Fruit fly (Drosophila melanogaster) whole organism, embryonic: ENCODE data around the gene CG7071.

Experiments used
- Ada2b ChIP-seq: fragments of 200-800 bp; sonication (Bioruptor generic); IDR thresholded peaks from 2 replicates; pipeline ENCODE4 v1.3.6; 2022; ENCODE audit warnings: missing biosample characterization, missing genetic modification characterization
- BEAF-32 ChIP-seq: fragments of 200-800 bp; sonication (Bioruptor generic); optimal IDR thresholded peaks from 3 replicates; lab custom pipeline; 2017; ENCODE audit warnings: missing biosample characterization, missing genetic modification characterization, mild to moderate bottlenecking, moderate library complexity, missing genetic modification reagents
- CG10209 ChIP-seq: fragments of 200-800 bp; sonication (Bioruptor generic); optimal IDR thresholded peaks from 3 replicates; lab custom pipeline; 2017; ENCODE audit warnings: missing biosample characterization, mild to moderate bottlenecking, missing genetic modification characterization, missing genetic modification reagents
- CG10366 ChIP-seq: fragments of 200-800 bp; sonication (Bioruptor generic); IDR thresholded peaks from 2 replicates; pipeline ENCODE4 v1.3.6; 2022; ENCODE audit warnings: missing biosample characterization, missing genetic modification characterization
- CG10979 ChIP-seq: fragments of 200-800 bp; sonication (Bioruptor generic); optimal IDR thresholded peaks from 2 replicates; lab custom pipeline; 2018; ENCODE audit warnings: missing biosample characterization, mild to moderate bottlenecking, missing genetic modification characterization, moderate library complexity
- CG12299 ChIP-seq: fragments of 200-800 bp; sonication (Bioruptor generic); optimal IDR thresholded peaks from 2 replicates; lab custom pipeline; 2018; ENCODE audit warnings: missing biosample characterization, mild to moderate bottlenecking, missing genetic modification characterization
- CG12942 ChIP-seq: fragments of 200-800 bp; sonication (Bioruptor generic); optimal IDR thresholded peaks from 3 replicates; lab custom pipeline; 2016; ENCODE audit warnings: missing biosample characterization, missing genetic modification characterization
- CG13624 ChIP-seq: fragments of 200-800 bp; sonication (Bioruptor generic); optimal IDR thresholded peaks from 2 replicates; lab custom pipeline; 2016; ENCODE audit warnings: missing biosample characterization, missing genetic modification characterization
- CG15073 ChIP-seq: fragments of 200-800 bp; sonication (Bioruptor generic); optimal IDR thresholded peaks from 2 replicates; lab custom pipeline; 2016; ENCODE audit warnings: missing biosample characterization, missing genetic modification characterization
- CG15601 ChIP-seq: fragments of 200-800 bp; sonication (Bioruptor generic); optimal IDR thresholded peaks from 3 replicates; lab custom pipeline; 2019; ENCODE audit warnings: missing biosample characterization, mild to moderate bottlenecking, missing genetic modification characterization, moderate library complexity
- CG1832 ChIP-seq: fragments of 200-800 bp; sonication (Bioruptor generic); optimal IDR thresholded peaks from 2 replicates; lab custom pipeline; 2017; ENCODE audit warnings: missing biosample characterization, mild to moderate bottlenecking, missing genetic modification characterization, inconsistent platforms
- CG2116 ChIP-seq: fragments of 200-800 bp; sonication (Bioruptor generic); optimal IDR thresholded peaks from 3 replicates; lab custom pipeline; 2018; ENCODE audit warnings: missing biosample characterization, mild to moderate bottlenecking, missing genetic modification characterization
- CG31224 ChIP-seq: fragments of 200-800 bp; sonication (Bioruptor generic); IDR thresholded peaks from 2 replicates; pipeline ENCODE4 v1.3.6; 2022; ENCODE audit warnings: missing biosample characterization, missing genetic modification characterization
- CG33557 ChIP-seq: fragments of 200-800 bp; sonication (Bioruptor generic); optimal IDR thresholded peaks from 2 replicates; lab custom pipeline; 2019; ENCODE audit warnings: missing biosample characterization, mild to moderate bottlenecking, missing genetic modification characterization, moderate library complexity
- CG34422 ChIP-seq: fragments of 200-800 bp; sonication (Bioruptor generic); IDR thresholded peaks from 3 replicates; pipeline ENCODE4 v1.3.6; 2022; ENCODE audit warnings: missing biosample characterization, missing genetic modification characterization
- CG4707 ChIP-seq: fragments of 200-800 bp; sonication (Bioruptor generic); optimal IDR thresholded peaks from 2 replicates; lab custom pipeline; 2018; ENCODE audit warnings: missing biosample characterization, mild to moderate bottlenecking, missing genetic modification characterization, moderate library complexity
- CG6791 ChIP-seq: fragments of 200-800 bp; sonication (Bioruptor generic); IDR thresholded peaks from 3 replicates; pipeline ENCODE4 v1.3.6; 2022; ENCODE audit warnings: missing biosample characterization, missing genetic modification characterization; ENCODE audit not compliant: partially characterized antibody
- CG7357 ChIP-seq: fragments of 200-800 bp; sonication (Bioruptor generic); IDR thresholded peaks from 3 replicates; pipeline ENCODE4 v1.3.6; 2022; ENCODE audit warnings: missing biosample characterization, missing genetic modification characterization
- CG7556 ChIP-seq: fragments of 200-800 bp; sonication (Bioruptor generic); optimal IDR thresholded peaks from 2 replicates; lab custom pipeline; 2017; ENCODE audit warnings: missing biosample characterization, mild to moderate bottlenecking, missing genetic modification characterization
- CG7745 ChIP-seq: fragments of 200-800 bp; sonication (Bioruptor generic); optimal IDR thresholded peaks from 2 replicates; lab custom pipeline; 2018; ENCODE audit warnings: missing biosample characterization, mild to moderate bottlenecking, missing genetic modification characterization, moderate library complexity
- CG8089 ChIP-seq: fragments of 200-800 bp; sonication (Bioruptor generic); optimal IDR thresholded peaks from 3 replicates; lab custom pipeline; 2016; ENCODE audit warnings: missing biosample characterization, missing genetic modification characterization
- CG8281 ChIP-seq: fragments of 200-800 bp; sonication (Bioruptor generic); optimal IDR thresholded peaks from 2 replicates; lab custom pipeline; 2018; ENCODE audit warnings: missing biosample characterization, mild to moderate bottlenecking, missing genetic modification characterization, moderate library complexity
- CG8290 ChIP-seq, 3 experiments: fragments of 200-800 bp; sonication (Bioruptor generic); optimal IDR thresholded peaks; 2 replicates each; lab custom pipeline; 2016 to 2019; ENCODE audit warnings: missing biosample characterization in 3 of 3, missing genetic modification characterization in 3 of 3, mild to moderate bottlenecking in 2 of 3, moderate library complexity in 1 of 3
- ERR ChIP-seq: fragments of 200-800 bp; sonication (Bioruptor generic); optimal IDR thresholded peaks from 2 replicates; lab custom pipeline; 2016; ENCODE audit warnings: missing biosample characterization, missing genetic modification characterization
- Hr39 ChIP-seq: fragments of >200 bp; optimal IDR thresholded peaks from 2 replicates; lab custom pipeline; 2017
- Mad ChIP-seq: fragments of 200-800 bp; sonication (Bioruptor generic); optimal IDR thresholded peaks from 2 replicates; lab custom pipeline; 2016; ENCODE audit warnings: missing biosample characterization, missing genetic modification characterization
- Neu2 ChIP-seq: fragments of 200-800 bp; sonication (Bioruptor generic); optimal IDR thresholded peaks from 3 replicates; lab custom pipeline; 2016; ENCODE audit warnings: missing biosample characterization, missing genetic modification characterization, borderline replicate concordance
- Ssrp ChIP-seq: fragments of 200-800 bp; sonication (Bioruptor generic); optimal IDR thresholded peaks from 2 replicates; lab custom pipeline; 2018; ENCODE audit warnings: missing biosample characterization, mild to moderate bottlenecking, missing genetic modification characterization, moderate library complexity
- ap ChIP-seq: fragments of 200-800 bp; sonication (Bioruptor generic); IDR thresholded peaks from 2 replicates; pipeline ENCODE4 v1.3.6; 2022; ENCODE audit warnings: missing biosample characterization, missing genetic modification characterization
- ase ChIP-seq: fragments of 200-800 bp; sonication (Bioruptor generic); IDR thresholded peaks from 3 replicates; pipeline ENCODE4 v1.3.6; 2022; ENCODE audit warnings: missing biosample characterization, missing genetic modification characterization
- bowl ChIP-seq: fragments of 200-800 bp; sonication (Bioruptor generic); IDR thresholded peaks from 2 replicates; pipeline ENCODE4 v1.3.6; 2022; ENCODE audit warnings: missing biosample characterization, missing genetic modification characterization
- br ChIP-seq: fragments of >200 bp; optimal IDR thresholded peaks from 2 replicates; lab custom pipeline; 2017
- bsh ChIP-seq, 2 experiments: fragments of 200-800 bp; sonication (Bioruptor generic); optimal IDR thresholded peaks; 2 replicates each; lab custom pipeline; 2017 to 2018; ENCODE audit warnings: mild to moderate bottlenecking in 2 of 2, missing biosample characterization in 2 of 2, missing genetic modification characterization in 2 of 2, moderate library complexity in 1 of 2
- crc ChIP-seq: fragments of 200-800 bp; sonication (Bioruptor generic); optimal IDR thresholded peaks from 2 replicates; lab custom pipeline; 2016; ENCODE audit warnings: missing biosample characterization, missing genetic modification characterization
- croc ChIP-seq: fragments of 200-800 bp; sonication (Bioruptor generic); conservative IDR thresholded peaks from 3 replicates; pipeline ENCODE4 v1.3.6; 2022; ENCODE audit warnings: missing biosample characterization, missing genetic modification characterization
- crol ChIP-seq: fragments of 200-800 bp; sonication (Bioruptor generic); IDR thresholded peaks from 2 replicates; pipeline ENCODE4 v1.3.6; 2022; ENCODE audit warnings: missing biosample characterization, missing genetic modification characterization
- dmrt99B ChIP-seq: fragments of 200-800 bp; sonication (Bioruptor generic); optimal IDR thresholded peaks from 2 replicates; lab custom pipeline; 2018; ENCODE audit warnings: missing biosample characterization, mild to moderate bottlenecking, missing genetic modification characterization, moderate library complexity
- en ChIP-seq: fragments of 200-800 bp; sonication (Bioruptor generic); optimal IDR thresholded peaks from 2 replicates; lab custom pipeline; 2016; ENCODE audit warnings: missing biosample characterization, missing genetic modification characterization
- esg ChIP-seq: fragments of 200-800 bp; sonication (Bioruptor generic); conservative IDR thresholded peaks from 2 replicates; pipeline ENCODE4 v1.3.6; 2022; ENCODE audit warnings: missing biosample characterization, missing genetic modification characterization
- fru ChIP-seq: fragments of >200 bp; optimal IDR thresholded peaks from 2 replicates; lab custom pipeline; 2017
- knrl ChIP-seq: fragments of 200-800 bp; sonication (Bioruptor generic); IDR thresholded peaks from 3 replicates; pipeline ENCODE4 v1.3.6; 2022; ENCODE audit warnings: missing biosample characterization, missing genetic modification characterization; ENCODE audit not compliant: partially characterized antibody
- nmo ChIP-seq: fragments of 200-800 bp; sonication (Bioruptor generic); optimal IDR thresholded peaks from 2 replicates; lab custom pipeline; 2018; ENCODE audit warnings: missing biosample characterization, mild to moderate bottlenecking, missing genetic modification characterization, moderate library complexity
- sens-2 ChIP-seq: fragments of 200-800 bp; sonication (Bioruptor generic); IDR thresholded peaks from 2 replicates; pipeline ENCODE4 v1.3.6; 2022; ENCODE audit warnings: missing biosample characterization, missing genetic modification characterization
- ssp ChIP-seq: fragments of 200-800 bp; sonication (Bioruptor generic); IDR thresholded peaks from 2 replicates; pipeline ENCODE4 v1.3.6; 2022; ENCODE audit warnings: missing biosample characterization, missing genetic modification characterization
- trem ChIP-seq: fragments of 200-800 bp; optimal IDR thresholded peaks from 3 replicates; lab custom pipeline; 2019; ENCODE audit warnings: missing biosample characterization, mild to moderate bottlenecking, missing genetic modification characterization, moderate library complexity
- tup ChIP-seq: fragments of 200-800 bp; sonication (Bioruptor generic); optimal IDR thresholded peaks from 2 replicates; lab custom pipeline; 2016; ENCODE audit warnings: missing biosample characterization, mild to moderate bottlenecking, missing genetic modification characterization, moderate library complexity
- vvl ChIP-seq: fragments of 200-800 bp; sonication (Bioruptor generic); IDR thresholded peaks from 2 replicates; pipeline ENCODE4 v1.3.6; 2022; ENCODE audit warnings: missing biosample characterization, missing genetic modification characterization
- zen ChIP-seq: fragments of 200-800 bp; sonication (Bioruptor generic); optimal IDR thresholded peaks from 3 replicates; lab custom pipeline; 2018; ENCODE audit warnings: missing biosample characterization, mild to moderate bottlenecking, missing genetic modification characterization, moderate library complexity
- zf30C ChIP-seq: fragments of 200-800 bp; sonication (Bioruptor generic); optimal IDR thresholded peaks from 3 replicates; lab custom pipeline; 2018; ENCODE audit warnings: missing biosample characterization, mild to moderate bottlenecking, missing genetic modification characterization

CG7071 gene

DNA sequence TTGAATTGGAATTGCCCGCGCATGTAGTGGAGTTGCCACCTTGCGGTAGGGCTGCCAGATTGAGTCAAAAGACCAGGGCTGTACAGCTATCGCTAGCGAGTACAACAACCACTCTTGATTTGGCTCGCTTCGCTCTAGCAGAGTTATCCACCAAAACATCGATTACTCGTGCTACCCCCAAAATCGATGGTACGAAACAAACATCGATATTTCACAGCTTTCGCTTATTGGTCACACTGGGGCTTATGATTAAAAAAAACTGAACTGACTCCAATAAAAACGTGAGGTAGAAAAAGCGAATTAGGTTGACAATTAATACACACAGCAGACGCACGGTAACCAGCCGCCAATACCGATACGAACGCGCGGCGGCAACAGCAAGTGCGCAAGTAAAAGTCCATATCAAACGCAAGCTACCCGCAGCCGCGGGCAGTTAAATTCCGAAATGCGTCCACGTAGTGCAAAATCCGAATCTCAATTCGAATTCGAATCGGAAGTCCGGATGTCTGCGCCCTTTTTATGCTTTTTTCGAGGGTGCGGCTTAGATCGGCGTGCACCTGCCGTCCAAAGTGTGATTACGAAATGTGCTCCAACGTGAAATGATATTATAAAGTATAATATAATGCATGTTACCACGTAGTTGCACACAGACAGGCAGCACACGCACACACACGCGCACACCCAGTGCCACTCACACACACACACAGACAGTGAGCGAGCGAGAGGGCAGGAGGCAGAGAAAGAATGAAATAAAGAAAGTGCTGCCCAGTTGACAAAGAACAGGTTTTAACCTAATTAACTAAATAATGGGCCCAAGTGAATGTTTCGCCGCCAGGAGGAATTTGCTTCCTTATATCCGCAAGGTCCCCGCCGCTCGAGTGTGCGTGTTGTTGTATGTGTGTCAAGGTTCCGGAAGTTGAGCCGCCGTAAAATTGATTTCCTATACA, 5.7 kb upstream of the CG7071 start, which contains the start of gene Sar1 (continued):
- TF ChIP-seq crc = no peak
- TF ChIP-seq Mad = peak; percentile 63
- TF ChIP-seq bowl (GFP tag; lab: Robert Waterston, UW) = no peak
- TF ChIP-seq CG2116 (GFP tag; lab: Kevin White, UChicago) = peak; percentile 83
- TF ChIP-seq CG10209 (GFP tag; lab: Kevin White, UChicago) = no peak
- TF ChIP-seq CG34422 (GFP tag; lab: Robert Waterston, UW) = peak; percentile 51; the same call in 2 of the 3 replicates
- TF ChIP-seq Ssrp (tag; lab: Kevin White, UChicago) = no peak
- no peak for TF ChIP-seq fru (lab: Kevin White, UChicago)
- no peak for TF ChIP-seq CG8281
- no peak for TF ChIP-seq CG31224 (GFP tag; lab: Robert Waterston, UW)
- TF ChIP-seq CG7357 = no peak
- no peak for TF ChIP-seq CG12299 (tag; lab: Kevin White, UChicago)
- TF ChIP-seq CG12942 (GFP tag; lab: Kevin White, UChicago) = peak; percentile 8
- TF ChIP-seq Neu2 (GFP tag; lab: Kevin White, UChicago) = no peak
- TF ChIP-seq Hr39 (lab: Kevin White, UChicago) = no peak
- TF ChIP-seq CG4707 (GFP tag; lab: Kevin White, UChicago) = no peak
- no peak for TF ChIP-seq CG15073 (GFP tag; lab: Kevin White, UChicago)
- TF ChIP-seq CG10979 (tag; lab: Kevin White, UChicago) = no peak
- peak; percentile 95 for TF ChIP-seq knrl (GFP tag; lab: Robert Waterston, UW)
- no peak for TF ChIP-seq CG33557 (GFP tag; lab: Kevin White, UChicago)
- TF ChIP-seq esg (GFP tag; lab: Robert Waterston, UW) = no peak
- peak; percentile 47 for TF ChIP-seq CG13624 (GFP tag; lab: Kevin White, UChicago)
- no peak for TF ChIP-seq CG10366 (GFP tag; lab: Robert Waterston, UW)
- peak; percentile 84 for TF ChIP-seq nmo (GFP tag; lab: Kevin White, UChicago)
- TF ChIP-seq trem (tag; lab: Kevin White, UChicago) = peak; percentile 89
- TF ChIP-seq ase (GFP tag; lab: Robert Waterston, UW) = no peak
- TF ChIP-seq ssp (GFP tag; lab: Robert Waterston, UW) = no peak
- peak; percentile 69 for TF ChIP-seq CG1832 (GFP tag; lab: Kevin White, UChicago)
- no peak for TF ChIP-seq sens-2 (GFP tag; lab: Robert Waterston, UW)
- no peak for TF ChIP-seq br
- no peak for TF ChIP-seq CG8089 (GFP tag; lab: Kevin White, UChicago)
- no peak for TF ChIP-seq dmrt99B (tag; lab: Kevin White, UChicago)
- no peak for TF ChIP-seq CG7556 (GFP tag; lab: Kevin White, UChicago)
- peak; percentile 99 for TF ChIP-seq BEAF-32 (GFP tag; lab: Kevin White, UChicago)
- TF ChIP-seq vvl (GFP tag; lab: Robert Waterston, UW) = peak; percentile 72
- peak; percentile 46 for TF ChIP-seq ERR
- peak; percentile 66 for TF ChIP-seq CG15601 (tag; lab: Kevin White, UChicago)
- TF ChIP-seq crol (GFP tag; lab: Robert Waterston, UW) = 0 out of 2 replicates have a peak, but pooled peaks have one; percentile 9
- TF ChIP-seq ap (GFP tag; lab: Robert Waterston, UW) = no peak
- TF ChIP-seq CG6791 = peak; percentile 95
- peak; percentile 74 for TF ChIP-seq zen
- no peak for TF ChIP-seq zf30C (GFP tag; lab: Kevin White, UChicago)
- no peak for TF ChIP-seq tup (GFP tag; lab: Kevin White, UChicago)
- no peak for TF ChIP-seq en (GFP tag; lab: Kevin White, UChicago)
- no peak for TF ChIP-seq CG7745 (tag; lab: Kevin White, UChicago)
- peak; percentile 55 for TF ChIP-seq CG8290 (GFP tag; optimal IDR thresholded peaks at IDR 0.05; lab: Kevin White, UChicago)
- TF ChIP-seq CG8290 (tag; optimal IDR thresholded peaks at IDR 0.05; lab: Kevin White, UChicago) = peak in 1 of 2 experiments; percentile 92
- TF ChIP-seq croc (GFP tag; lab: Robert Waterston, UW) = no peak
- TF ChIP-seq Ada2b (GFP tag; lab: Robert Waterston, UW) = no peak
- no peak for TF ChIP-seq bsh (GFP tag; optimal IDR thresholded peaks at IDR 0.05; lab: Kevin White, UChicago)
